Worm (Caenorhabditis elegans): ENCODE measurements around the gene ZK1098.11.

ZK1098.11 gene

ce11 chrIII:9528824-9529223, 27.6 kb upstream of the ZK1098.11 start, which contains the start of gene ZK1098.2 (continued):
- no peak for TF ChIP-seq pax-3 (tag; optimal IDR thresholded peaks at IDR 0.05)
- TF ChIP-seq xbp-1 (tag; optimal IDR thresholded peaks at IDR 0.05) = no peak
- no peak for TF ChIP-seq nhr-11 (tag; optimal IDR thresholded peaks at IDR 0.05)
- TF ChIP-seq Y116A8C.19 (tag; optimal IDR thresholded peaks at IDR 0.05; ENCODE audit: borderline replicate concordance) = no peak
- no peak for TF ChIP-seq sox-4 (tag; optimal IDR thresholded peaks at IDR 0.05)
- peak; percentile 28 for TF ChIP-seq C16A3.4 (tag; optimal IDR thresholded peaks at IDR 0.05)

DNA sequence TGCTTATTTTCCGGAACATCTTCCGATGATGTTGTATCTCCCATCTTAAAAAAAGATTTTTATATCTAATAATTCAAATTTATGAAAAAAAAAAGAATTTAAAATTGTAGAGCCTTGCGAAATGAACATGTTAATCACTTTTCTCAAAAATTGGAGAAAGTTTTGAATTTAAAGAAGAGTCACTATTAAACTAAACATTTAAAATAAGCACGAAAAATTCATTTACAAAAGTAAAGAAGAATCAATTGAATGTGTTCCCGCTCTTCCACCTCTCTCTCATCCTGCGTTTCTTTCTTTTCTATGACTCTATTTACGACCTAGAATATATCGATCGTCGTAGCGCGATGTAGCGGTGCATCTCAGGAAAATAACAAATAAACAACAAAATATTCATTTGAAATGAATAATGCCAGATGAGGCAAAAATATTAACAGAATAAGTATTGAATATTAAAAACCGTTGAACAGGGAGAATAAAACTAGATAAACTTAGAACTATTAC, 17.7 kb upstream of the ZK1098.11 start, which contains the start of gene ZK1098.3:
Gene ZK1098.3, minus strand, starts transcription at position 51 of the 501 bp plus-strand sequence.
- TF ChIP-seq ama-1 (optimal IDR thresholded peaks at IDR 0.05) (no peak), ceh-88 (GFP tag; IDR thresholded peaks at IDR 0.05) (no peak), lin-35 (GFP tag; optimal IDR thresholded peaks at IDR 0.05) (peak in 1 of 2 experiments; percentile 12), blmp-1 (tag; optimal IDR thresholded peaks at IDR 0.05) (peak; percentile 15), zip-4 (GFP tag; optimal IDR thresholded peaks at IDR 0.05) (no peak), C16A3.4 (tag; optimal IDR thresholded peaks at IDR 0.05) (no peak), irx-1 (tag; optimal IDR thresholded peaks at IDR 0.05) (no peak), jun-1 (tag; optimal IDR thresholded peaks at IDR 0.05) (no peak), ceh-82 (tag; optimal IDR thresholded peaks at IDR 0.05) (no peak), lsy-2 (tag; optimal IDR thresholded peaks at IDR 0.05) (peak; percentile 18 to 60), ceh-8 (GFP tag; optimal IDR thresholded peaks at IDR 0.05) (no peak), dpl-1 (GFP tag; optimal IDR thresholded peaks at IDR 0.05) (peak in 2 of 3 experiments; percentile 9 to 45), zag-1 (tag; optimal IDR thresholded peaks at IDR 0.05) (no peak), unc-98 (GFP tag; IDR thresholded peaks at IDR 0.05) (no peak), elt-3 (tag; optimal IDR thresholded peaks at IDR 0.05) (no peak), nhr-47 (tag; optimal IDR thresholded peaks at IDR 0.05) (no peak), tlp-1 (tag; optimal IDR thresholded peaks at IDR 0.05) (no peak), mep-1 (tag; optimal IDR thresholded peaks at IDR 0.05) (peak; percentile 49), lir-3 (tag; optimal IDR thresholded peaks at IDR 0.05; ENCODE audit: poor library complexity) (no peak), nhr-71 (tag; optimal IDR thresholded peaks at IDR 0.05) (no peak), hlh-17 (GFP tag; optimal IDR thresholded peaks at IDR 0.05; ENCODE audit: borderline replicate concordance) (no peak), ztf-11 (tag; optimal IDR thresholded peaks at IDR 0.05) (no peak), sup-37 (GFP tag; optimal IDR thresholded peaks at IDR 0.05) (no peak), Y116A8C.19 (tag; optimal IDR thresholded peaks at IDR 0.05; ENCODE audit: borderline replicate concordance) (no peak), snpc-4 (tag; optimal IDR thresholded peaks at IDR 0.05) (no peak), aly-2 (tag; optimal IDR thresholded peaks at IDR 0.05) (no peak), lin-15B (tag; optimal IDR thresholded peaks at IDR 0.05) (no peak), unc-130 (tag; optimal IDR thresholded peaks at IDR 0.05) (no peak), unc-86 (tag; optimal IDR thresholded peaks at IDR 0.05) (no peak), rnt-1 (tag; optimal IDR thresholded peaks at IDR 0.05) (no peak), tbx-2 (tag; optimal IDR thresholded peaks at IDR 0.05) (no peak), nhr-28 (tag; optimal IDR thresholded peaks at IDR 0.05) (no peak), dsc-1 (tag; optimal IDR thresholded peaks at IDR 0.05) (no peak), ces-1 (GFP tag; optimal IDR thresholded peaks at IDR 0.05) (no peak), fos-1 (tag; optimal IDR thresholded peaks at IDR 0.05) (no peak), efl-1 (optimal IDR thresholded peaks at IDR 0.05) (peak; percentile 12 to 24), efl-1 (GFP tag; optimal IDR thresholded peaks at IDR 0.05 in 1 of 2) (peak in 1 of 2 experiments; percentile 14), hpl-2 (GFP tag; optimal IDR thresholded peaks at IDR 0.05) (no peak), nhr-84 (tag; optimal IDR thresholded peaks at IDR 0.05) (no peak), pqm-1 (tag; optimal IDR thresholded peaks at IDR 0.05) (no peak), fkh-4 (tag; optimal IDR thresholded peaks at IDR 0.05; ENCODE audit: borderline replicate concordance) (no peak), ceh-90 (tag; optimal IDR thresholded peaks at IDR 0.05) (no peak), elt-2 (tag; optimal IDR thresholded peaks at IDR 0.05) (no peak), mab-9 (GFP tag; IDR thresholded peaks at IDR 0.05) (no peak), swsn-7 (tag; optimal IDR thresholded peaks at IDR 0.05) (no peak), nhr-76 (tag; optimal IDR thresholded peaks at IDR 0.05) (no peak), nhr-19 (GFP tag; conservative IDR thresholded peaks at IDR 0.05) (no peak), egl-27 (tag; optimal IDR thresholded peaks at IDR 0.05) (no peak)

Measured in whole organism, L1 larva.